Worm (Caenorhabditis elegans) whole organism, L4 larva: ENCODE measurements around the gene gly-7.

ENCODE experiments used
- F37D6.2 ChIP-seq: sonication (generic microtip); optimal IDR thresholded peaks from 2 replicates; lab custom pipeline; 2016; ENCODE audit warnings: mild to moderate bottlenecking, missing genetic modification characterization, missing compliant biosample characterization
- F44E2.7 ChIP-seq: fragments of 200-800 bp; sonication (Bioruptor generic); IDR thresholded peaks from 2 replicates; pipeline ENCODE4 v2.1.2; 2022; ENCODE audit warnings: missing genetic modification characterization, missing compliant biosample characterization
- T20F7.1 ChIP-seq: fragments of 200-800 bp; sonication (Bioruptor generic); optimal IDR thresholded peaks from 2 replicates; lab custom pipeline; 2018; ENCODE audit warnings: mild to moderate bottlenecking, missing genetic modification characterization, missing compliant biosample characterization
- Y105C5A.15 ChIP-seq: fragments of 200-800 bp; sonication (Bioruptor generic); IDR thresholded peaks from 2 replicates; pipeline ENCODE4 v1.3.6; 2022; ENCODE audit warnings: missing genetic modification characterization, missing compliant biosample characterization
- Y5F2A.4 ChIP-seq: fragments of 200-800 bp; sonication (Bioruptor generic); optimal IDR thresholded peaks from 2 replicates; lab custom pipeline; 2018; ENCODE audit warnings: mild to moderate bottlenecking, missing genetic modification characterization, missing compliant biosample characterization
- Y75B8A.6 ChIP-seq: fragments of 200-800 bp; sonication (Bioruptor generic); IDR thresholded peaks from 2 replicates; pipeline ENCODE4 v1.3.6; 2022; ENCODE audit warnings: missing genetic modification reagents, missing genetic modification characterization, missing compliant biosample characterization
- ZK546.5 ChIP-seq, 2 experiments: sonication (generic microtip); optimal IDR thresholded peaks; 2 replicates each; lab custom pipeline; 2017; ENCODE audit warnings: missing biosample characterization in 2 of 2, missing genetic modification characterization in 2 of 2
- ama-1 ChIP-seq: fragments of 150-350 bp; optimal IDR thresholded peaks from 2 replicates; lab custom pipeline; 2014; ENCODE audit warnings: inconsistent platforms, mixed read lengths
- arid-1 ChIP-seq: fragments of 200-800 bp; sonication (Bioruptor generic); conservative IDR thresholded peaks from 2 replicates; pipeline ENCODE4 v1.3.6; 2022; ENCODE audit warnings: missing genetic modification reagents, missing genetic modification characterization, missing compliant biosample characterization
- attf-4 ChIP-seq: sonication (generic microtip); optimal IDR thresholded peaks from 3 replicates; lab custom pipeline; 2017; ENCODE audit warnings: missing biosample characterization, missing genetic modification characterization
- ceh-28 ChIP-seq: fragments of 150-350 bp; optimal IDR thresholded peaks from 2 replicates; lab custom pipeline; 2014; ENCODE audit warnings: missing biosample characterization, missing genetic modification reagents, missing genetic modification characterization
- ceh-44 ChIP-seq: fragments of 200-800 bp; sonication (Bioruptor generic); IDR thresholded peaks from 2 replicates; pipeline ENCODE4 v1.3.6; 2022; ENCODE audit warnings: missing genetic modification reagents, missing genetic modification characterization, missing compliant biosample characterization
- ceh-82 ChIP-seq: sonication (generic microtip); optimal IDR thresholded peaks from 2 replicates; lab custom pipeline; 2017; ENCODE audit warnings: missing biosample characterization, missing genetic modification characterization
- daf-16 ChIP-seq, 3 experiments: sonication (generic microtip); optimal IDR thresholded peaks; 2 replicates each; lab custom pipeline; 2016 to 2017; ENCODE audit warnings: missing genetic modification characterization in 3 of 3, missing genetic modification reagents in 3 of 3, mild to moderate bottlenecking in 2 of 3, missing compliant biosample characterization in 2 of 3, missing biosample characterization in 1 of 3, moderate library complexity in 1 of 3
- dmd-6 ChIP-seq: fragments of 200-800 bp; sonication (Bioruptor generic); IDR thresholded peaks from 2 replicates; pipeline ENCODE4 v1.3.6; 2022; ENCODE audit warnings: missing genetic modification reagents, missing genetic modification characterization, missing compliant biosample characterization
- dmd-8 ChIP-seq: fragments of 200-800 bp; sonication (Bioruptor generic); IDR thresholded peaks from 2 replicates; pipeline ENCODE4 v1.3.6; 2022; ENCODE audit warnings: missing genetic modification characterization, missing compliant biosample characterization
- dmd-9 ChIP-seq: fragments of 200-800 bp; sonication (Bioruptor generic); IDR thresholded peaks from 2 replicates; pipeline ENCODE4 v1.3.6; 2022; ENCODE audit warnings: missing genetic modification reagents, missing genetic modification characterization, missing compliant biosample characterization
- dpl-1 ChIP-seq: fragments of 150-350 bp; optimal IDR thresholded peaks from 2 replicates; lab custom pipeline; 2014; ENCODE audit warnings: missing biosample characterization, missing genetic modification reagents, missing genetic modification characterization
- egl-27 ChIP-seq: sonication (generic microtip); optimal IDR thresholded peaks from 3 replicates; lab custom pipeline; 2017; ENCODE audit warnings: missing biosample characterization, missing genetic modification reagents, missing genetic modification characterization
- gei-8 ChIP-seq: fragments of 200-800 bp; sonication (Bioruptor generic); optimal IDR thresholded peaks from 2 replicates; lab custom pipeline; 2018; ENCODE audit warnings: mild to moderate bottlenecking, missing genetic modification characterization, missing compliant biosample characterization
- hif-1 ChIP-seq, 2 experiments: sonication (generic microtip); optimal IDR thresholded peaks; 2 replicates each; lab custom pipeline; 2016 to 2017; ENCODE audit warnings: missing compliant biosample characterization in 2 of 2, missing genetic modification characterization in 2 of 2, missing genetic modification reagents in 2 of 2, missing genotype in 2 of 2, mild to moderate bottlenecking in 1 of 2
- lin-1 ChIP-seq: fragments of 200-800 bp; sonication (Bioruptor generic); IDR thresholded peaks from 2 replicates; pipeline ENCODE4 v1.3.6; 2022; ENCODE audit warnings: missing genetic modification reagents, missing genetic modification characterization, missing compliant biosample characterization
- lin-13 ChIP-seq: fragments of 150-350 bp; optimal IDR thresholded peaks from 2 replicates; lab custom pipeline; 2014; ENCODE audit warnings: missing biosample characterization, missing genetic modification reagents, missing genetic modification characterization
- lin-29 ChIP-seq: fragments of 200-800 bp; sonication (Bioruptor generic); IDR thresholded peaks from 2 replicates; pipeline ENCODE4 v1.3.6; 2022; ENCODE audit warnings: missing genetic modification reagents, missing genetic modification characterization, missing compliant biosample characterization
- lin-38 ChIP-seq: fragments of 200-800 bp; sonication (Bioruptor generic); IDR thresholded peaks from 2 replicates; pipeline ENCODE4 v1.3.6; 2022; ENCODE audit warnings: missing genetic modification reagents, missing genetic modification characterization, missing compliant biosample characterization
- lsy-2 ChIP-seq, 2 experiments: fragments of 150-350 bp in 1 of 2; sonication (generic microtip) in 1 of 2; optimal IDR thresholded peaks; 2 replicates each; lab custom pipeline; 2014 to 2017; ENCODE audit warnings: missing biosample characterization in 2 of 2, missing genetic modification characterization in 2 of 2
- mep-1 ChIP-seq: fragments of 150-350 bp; sonication (generic microtip); optimal IDR thresholded peaks from 3 replicates; lab custom pipeline; 2014; ENCODE audit warnings: missing biosample characterization, missing genetic modification characterization
- mes-2 ChIP-seq: sonication (generic microtip); optimal IDR thresholded peaks from 2 replicates; lab custom pipeline; 2016; ENCODE audit warnings: missing genotype, mild to moderate bottlenecking, missing genetic modification characterization, missing compliant biosample characterization; ENCODE audit not compliant: poor library complexity, severe bottlenecking
- mxl-2 ChIP-seq: fragments of 200-800 bp; sonication (Bioruptor generic); conservative IDR thresholded peaks from 2 replicates; pipeline ENCODE4 v1.3.6; 2022; ENCODE audit warnings: missing genetic modification reagents, missing genetic modification characterization, missing compliant biosample characterization
- nhr-10 ChIP-seq: fragments of 150-350 bp; optimal IDR thresholded peaks from 2 replicates; lab custom pipeline; 2014; ENCODE audit warnings: missing biosample characterization, missing genetic modification characterization
- nhr-25 ChIP-seq: sonication (generic microtip); optimal IDR thresholded peaks from 2 replicates; lab custom pipeline; 2017; ENCODE audit warnings: missing genetic modification characterization, mild to moderate bottlenecking, missing compliant biosample characterization, antibody characterized with exemption, moderate library complexity, borderline replicate concordance; ENCODE audit not compliant: insufficient read depth
- nhr-41 ChIP-seq: fragments of 200-800 bp; sonication (Bioruptor generic); IDR thresholded peaks from 2 replicates; pipeline ENCODE4 v1.3.6; 2022; ENCODE audit warnings: missing genetic modification reagents, missing genetic modification characterization, missing compliant biosample characterization
- tag-97 ChIP-seq: fragments of 200-800 bp; sonication (Bioruptor generic); IDR thresholded peaks from 2 replicates; pipeline ENCODE4 v1.3.6; 2022; ENCODE audit warnings: missing genetic modification characterization, missing compliant biosample characterization
- tra-1 ChIP-seq: fragments of 200-800 bp; sonication (Bioruptor generic); IDR thresholded peaks from 2 replicates; pipeline ENCODE4 v1.3.6; 2022; ENCODE audit warnings: missing genetic modification reagents, missing genetic modification characterization, missing compliant biosample characterization
- unc-130 ChIP-seq: sonication (generic microtip); optimal IDR thresholded peaks from 2 replicates; lab custom pipeline; 2016; ENCODE audit warnings: missing genetic modification reagents, missing genetic modification characterization, missing compliant biosample characterization
- unc-62 ChIP-seq, 3 experiments: fragments of 150-350 bp in 1 of 3; sonication (generic microtip); optimal IDR thresholded peaks in 2 of 3; peaks in 1 of 3; 1 replicate in 1 of 3; 2 replicates in 2 of 3; lab custom pipeline; 2014 to 2017; ENCODE audit warnings: missing biosample characterization in 3 of 3, missing genetic modification characterization in 3 of 3, missing genetic modification reagents in 3 of 3, missing genotype in 1 of 3
- zag-1 ChIP-seq: fragments of 150-350 bp; optimal IDR thresholded peaks from 2 replicates; lab custom pipeline; 2014; ENCODE audit warnings: missing biosample characterization, missing genetic modification characterization
- zip-11 ChIP-seq: fragments of 200-800 bp; sonication (Bioruptor generic); IDR thresholded peaks from 2 replicates; pipeline ENCODE4 v1.3.6; 2022; ENCODE audit warnings: missing genetic modification characterization, missing compliant biosample characterization
- zip-2 ChIP-seq: fragments of 150-350 bp; optimal IDR thresholded peaks from 2 replicates; lab custom pipeline; 2014; ENCODE audit warnings: missing biosample characterization, missing genetic modification characterization
- ztf-11 ChIP-seq: fragments of 150-350 bp; optimal IDR thresholded peaks from 2 replicates; lab custom pipeline; 2014; ENCODE audit warnings: missing biosample characterization, missing genetic modification characterization
- ztf-7 ChIP-seq: fragments of 150-350 bp; optimal IDR thresholded peaks from 2 replicates; lab custom pipeline; 2014; ENCODE audit warnings: missing biosample characterization, missing genetic modification characterization

Gene gly-7

DNA sequence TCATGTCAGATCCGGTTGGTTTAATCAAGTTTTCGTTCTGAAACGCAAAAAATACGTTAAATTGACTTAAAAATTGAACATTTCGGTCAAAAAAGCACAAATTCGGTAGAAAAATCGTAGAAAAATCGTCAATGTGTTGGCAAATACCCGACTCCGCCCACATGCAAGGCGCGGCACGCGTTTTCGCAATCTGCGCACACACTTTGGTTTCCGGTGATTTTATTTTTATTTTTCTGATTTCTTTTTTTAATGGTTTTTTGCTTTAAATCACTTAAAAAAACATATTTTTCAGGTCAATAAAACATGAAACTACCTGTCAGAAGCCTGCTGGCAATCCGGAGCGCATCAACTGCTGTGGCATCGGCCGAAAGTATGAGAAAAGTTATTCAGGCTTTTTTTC lies at the start of gene gly-7, which contains the start of gene mrpl-39:
Gene gly-7, minus strand, starts transcription at position 37 of the 400 bp plus-strand sequence.
Gene mrpl-39, plus strand, starts transcription at position 293 of the 400 bp plus-strand sequence.
- TF ChIP-seq ceh-44 (GFP tag; lab: Robert Waterston, UW) (no peak), ama-1 (no peak), lin-13 (GFP tag; lab: Kevin White, UChicago) (no peak), lin-38 (GFP tag; lab: Robert Waterston, UW) (peak; percentile 38; the same call in 1 of the 2 replicates), mxl-2 (GFP tag; lab: Robert Waterston, UW) (no peak), nhr-25 (tag; lab: Kevin White, UChicago) (no peak), lin-1 (GFP tag; lab: Robert Waterston, UW) (peak; percentile 97), arid-1 (GFP tag; lab: Robert Waterston, UW) (no peak), tag-97 (no peak), ztf-7 (tag; lab: Kevin White, UChicago) (no peak), tra-1 (GFP tag; lab: Robert Waterston, UW) (no peak), unc-62 (GFP tag; optimal IDR thresholded peaks at IDR 0.05 in 1 of 2; lab: Kevin White, UChicago) (no peak), unc-62 (tag; optimal IDR thresholded peaks at IDR 0.05; lab: Kevin White, UChicago) (no peak), F37D6.2 (tag; lab: Kevin White, UChicago) (no peak), dmd-9 (no peak), dpl-1 (peak; percentile 45), egl-27 (tag; lab: Kevin White, UChicago) (no peak), unc-130 (GFP tag; lab: Kevin White, UChicago) (no peak), Y105C5A.15 (GFP tag; lab: Robert Waterston, UW) (no peak), ZK546.5 (tag; optimal IDR thresholded peaks at IDR 0.05; lab: Kevin White, UChicago) (no peak), zip-11 (GFP tag; lab: Robert Waterston, UW) (no peak), Y5F2A.4 (GFP tag; lab: Kevin White, UChicago) (no peak), attf-4 (tag; lab: Kevin White, UChicago) (no peak), zip-2 (tag; lab: Kevin White, UChicago) (no peak), lin-29 (no peak), ceh-82 (tag; lab: Kevin White, UChicago) (no peak), hif-1 (tag; optimal IDR thresholded peaks at IDR 0.05; lab: Kevin White, UChicago) (peak in 1 of 2 experiments; percentile 9), mep-1 (tag; lab: Kevin White, UChicago) (peak; percentile 11), Y75B8A.6 (GFP tag; lab: Robert Waterston, UW) (no peak), dmd-8 (GFP tag; lab: Robert Waterston, UW) (no peak), daf-16 (GFP tag; optimal IDR thresholded peaks at IDR 0.05; lab: Kevin White, UChicago) (no peak), daf-16 (tag; optimal IDR thresholded peaks at IDR 0.05; lab: Kevin White, UChicago) (peak; percentile 26), nhr-10 (tag; lab: Kevin White, UChicago) (no peak), nhr-41 (no peak), T20F7.1 (no peak), F44E2.7 (GFP tag; lab: Robert Waterston, UW) (no peak), dmd-6 (no peak), gei-8 (GFP tag; lab: Kevin White, UChicago) (no peak), zag-1 (no peak), ztf-11 (no peak), mes-2 (tag; lab: Kevin White, UChicago) (peak; percentile 76), lsy-2 (tag; optimal IDR thresholded peaks at IDR 0.05; lab: Kevin White, UChicago) (peak in 1 of 2 experiments; percentile 50), ceh-28 (tag; lab: Kevin White, UChicago) (no peak)
